Fruit fly (Drosophila melanogaster): ENCODE results near the gene CG14435.

The CG14435 gene

dm6 chrX:6863289-6863938 is 19.7 kb upstream of the CG14435 start, which contains the start of gene CG43736 (continued):
- TF ChIP-seq ara (GFP tag; IDR thresholded peaks at IDR 0.05) (peak; percentile 85), HLHmδ (GFP tag; optimal IDR thresholded peaks at IDR 0.05) (no peak), chm (GFP tag; IDR thresholded peaks at IDR 0.05) (peak; percentile 13; the same call in 1 of the 2 replicates), CG6272 (GFP tag; IDR thresholded peaks at IDR 0.05) (peak; percentile 69), peb (GFP tag; IDR thresholded peaks at IDR 0.05) (peak; percentile 79), eyg (GFP tag; optimal IDR thresholded peaks at IDR 0.05) (peak; percentile 87), CG9437 (GFP tag; optimal IDR thresholded peaks at IDR 0.05) (peak; percentile 92), usp (GFP tag; optimal IDR thresholded peaks at IDR 0.05) (no peak), CTCF (GFP tag; optimal IDR thresholded peaks at IDR 0.05) (peak; percentile 65), CG16863 (GFP tag; optimal IDR thresholded peaks at IDR 0.05) (peak; percentile 91), Hsf (GFP tag; optimal IDR thresholded peaks at IDR 0.05) (peak; percentile 94), chinmo (GFP tag; IDR thresholded peaks at IDR 0.05; ENCODE audit: partially characterized antibody) (no peak), salm (tag; optimal IDR thresholded peaks at IDR 0.05) (peak; percentile 91), CG6854 (GFP tag; optimal IDR thresholded peaks at IDR 0.05) (peak; percentile 94), tup (GFP tag; optimal IDR thresholded peaks at IDR 0.05) (peak; percentile 67), CG18599 (GFP tag; optimal IDR thresholded peaks at IDR 0.05) (peak; percentile 98), CG10654 (GFP tag; optimal IDR thresholded peaks at IDR 0.05) (peak; percentile 94), Myb (GFP tag; optimal IDR thresholded peaks at IDR 0.05) (peak; percentile 78), cato (GFP tag; optimal IDR thresholded peaks at IDR 0.05; ENCODE audit: borderline replicate concordance) (peak; percentile 87), CG17802 (tag; optimal IDR thresholded peaks at IDR 0.05) (peak; percentile 75), Sin3A (optimal IDR thresholded peaks at IDR 0.05) (no peak), CG10462 (GFP tag; optimal IDR thresholded peaks at IDR 0.05) (peak; percentile 88), Neu2 (GFP tag; optimal IDR thresholded peaks at IDR 0.05; ENCODE audit: borderline replicate concordance) (peak; percentile 63), Dfd (GFP tag; optimal IDR thresholded peaks at IDR 0.05) (no peak), hkb (optimal IDR thresholded peaks at IDR 0.05) (no peak), hkb (GFP tag; IDR thresholded peaks at IDR 0.05) (peak; percentile 87), YL-1 (GFP tag; optimal IDR thresholded peaks at IDR 0.05) (peak; percentile 86), stwl (tag; optimal IDR thresholded peaks at IDR 0.05) (peak; percentile 26), otp (GFP tag; IDR thresholded peaks at IDR 0.05) (peak; percentile 82), CG13894 (tag; optimal IDR thresholded peaks at IDR 0.05) (peak; percentile 92), Ets97D (GFP tag; optimal IDR thresholded peaks at IDR 0.05) (peak; percentile 64), vfl (GFP tag; optimal IDR thresholded peaks at IDR 0.05) (peak; percentile 85), CG11398 (GFP tag; optimal IDR thresholded peaks at IDR 0.05) (peak; percentile 85), CG6765 (GFP tag; optimal IDR thresholded peaks at IDR 0.05) (peak; percentile 94), CG13296 (GFP tag; optimal IDR thresholded peaks at IDR 0.05) (peak; percentile 97), CG8281 (tag; optimal IDR thresholded peaks at IDR 0.05) (peak; percentile 90), NC2α (GFP tag; optimal IDR thresholded peaks at IDR 0.05) (peak; percentile 78), pho (GFP tag; optimal IDR thresholded peaks at IDR 0.05) (peak; percentile 93), CG8924 (tag; optimal IDR thresholded peaks at IDR 0.05) (peak; percentile 98), luna (GFP tag; optimal IDR thresholded peaks at IDR 0.05) (peak; percentile 83), CG42726 (GFP tag; IDR thresholded peaks at IDR 0.05; ENCODE audit: partially characterized antibody) (no peak), lilli (GFP tag; optimal IDR thresholded peaks at IDR 0.05) (peak; percentile 92), schlank (tag; optimal IDR thresholded peaks at IDR 0.05) (peak; percentile 91), Dbx (GFP tag; IDR thresholded peaks at IDR 0.05) (peak; percentile 87), CG12299 (tag; optimal IDR thresholded peaks at IDR 0.05) (peak; percentile 94), trem (tag; optimal IDR thresholded peaks at IDR 0.05) (peak; percentile 94), CG4328 (GFP tag; optimal IDR thresholded peaks at IDR 0.05) (peak; percentile 94), sens-2 (GFP tag; IDR thresholded peaks at IDR 0.05) (peak; percentile 59; the same call in 1 of the 2 replicates), CG17612 (GFP tag; IDR thresholded peaks at IDR 0.05) (peak; percentile 83), CG4404 (GFP tag; IDR thresholded peaks at IDR 0.05) (peak; percentile 72; the same call in 1 of the 2 replicates), CG13287 (GFP tag; IDR thresholded peaks at IDR 0.05; ENCODE audit: partially characterized antibody) (no peak)

All from whole organism, embryonic.